Worm (Caenorhabditis elegans) whole organism, L4 larva: ENCODE measurements around the gene Y45F3A.4.

Experiments used
- F44E2.7 ChIP-seq: fragments of 200-800 bp; sonication (Bioruptor generic); IDR thresholded peaks from 2 replicates; pipeline ENCODE4 v2.1.2; 2022; ENCODE audit warnings: missing genetic modification characterization, missing compliant biosample characterization
- F49E8.2 ChIP-seq: sonication (generic microtip); optimal IDR thresholded peaks from 2 replicates; lab custom pipeline; 2016; ENCODE audit warnings: missing compliant biosample characterization, mild to moderate bottlenecking, missing genetic modification characterization, borderline replicate concordance
- T20F7.1 ChIP-seq: fragments of 200-800 bp; sonication (Bioruptor generic); optimal IDR thresholded peaks from 2 replicates; lab custom pipeline; 2018; ENCODE audit warnings: mild to moderate bottlenecking, missing genetic modification characterization, missing compliant biosample characterization
- Y105C5A.15 ChIP-seq: fragments of 200-800 bp; sonication (Bioruptor generic); IDR thresholded peaks from 2 replicates; pipeline ENCODE4 v1.3.6; 2022; ENCODE audit warnings: missing genetic modification characterization, missing compliant biosample characterization
- Y75B8A.6 ChIP-seq: fragments of 200-800 bp; sonication (Bioruptor generic); IDR thresholded peaks from 2 replicates; pipeline ENCODE4 v1.3.6; 2022; ENCODE audit warnings: missing genetic modification reagents, missing genetic modification characterization, missing compliant biosample characterization
- ZK546.5 ChIP-seq, 2 experiments: sonication (generic microtip); optimal IDR thresholded peaks; 2 replicates each; lab custom pipeline; 2017; ENCODE audit warnings: missing biosample characterization in 2 of 2, missing genetic modification characterization in 2 of 2
- ama-1 ChIP-seq: fragments of 150-350 bp; optimal IDR thresholded peaks from 2 replicates; lab custom pipeline; 2014; ENCODE audit warnings: inconsistent platforms, mixed read lengths
- arid-1 ChIP-seq: fragments of 200-800 bp; sonication (Bioruptor generic); conservative IDR thresholded peaks from 2 replicates; pipeline ENCODE4 v1.3.6; 2022; ENCODE audit warnings: missing genetic modification reagents, missing genetic modification characterization, missing compliant biosample characterization
- ceh-28 ChIP-seq: fragments of 150-350 bp; optimal IDR thresholded peaks from 2 replicates; lab custom pipeline; 2014; ENCODE audit warnings: missing biosample characterization, missing genetic modification reagents, missing genetic modification characterization
- ceh-32 ChIP-seq: sonication (generic microtip); optimal IDR thresholded peaks from 2 replicates; lab custom pipeline; 2016; ENCODE audit warnings: mild to moderate bottlenecking, missing genetic modification characterization, missing compliant biosample characterization; ENCODE audit not compliant: poor library complexity
- daf-16 ChIP-seq, 3 experiments: sonication (generic microtip); optimal IDR thresholded peaks; 2 replicates each; lab custom pipeline; 2016 to 2017; ENCODE audit warnings: missing genetic modification characterization in 3 of 3, missing genetic modification reagents in 3 of 3, mild to moderate bottlenecking in 2 of 3, missing compliant biosample characterization in 2 of 3, missing biosample characterization in 1 of 3, moderate library complexity in 1 of 3
- daf-19 ChIP-seq: fragments of 200-800 bp; sonication (Bioruptor generic); conservative IDR thresholded peaks from 2 replicates; pipeline ENCODE4 v1.3.6; 2022; ENCODE audit warnings: missing genetic modification characterization, missing compliant biosample characterization
- dmd-8 ChIP-seq: fragments of 200-800 bp; sonication (Bioruptor generic); IDR thresholded peaks from 2 replicates; pipeline ENCODE4 v1.3.6; 2022; ENCODE audit warnings: missing genetic modification characterization, missing compliant biosample characterization
- dmd-9 ChIP-seq: fragments of 200-800 bp; sonication (Bioruptor generic); IDR thresholded peaks from 2 replicates; pipeline ENCODE4 v1.3.6; 2022; ENCODE audit warnings: missing genetic modification reagents, missing genetic modification characterization, missing compliant biosample characterization
- egl-27 ChIP-seq: sonication (generic microtip); optimal IDR thresholded peaks from 3 replicates; lab custom pipeline; 2017; ENCODE audit warnings: missing biosample characterization, missing genetic modification reagents, missing genetic modification characterization
- egl-43 ChIP-seq: fragments of 200-800 bp; sonication (Bioruptor generic); IDR thresholded peaks from 2 replicates; pipeline ENCODE4 v1.3.6; 2022; ENCODE audit warnings: missing genetic modification reagents, missing genetic modification characterization, missing compliant biosample characterization
- fkh-10 ChIP-seq: fragments of 150-350 bp; optimal IDR thresholded peaks from 2 replicates; lab custom pipeline; 2014; ENCODE audit warnings: missing biosample characterization, missing genetic modification reagents, missing genetic modification characterization
- gei-8 ChIP-seq: fragments of 200-800 bp; sonication (Bioruptor generic); optimal IDR thresholded peaks from 2 replicates; lab custom pipeline; 2018; ENCODE audit warnings: mild to moderate bottlenecking, missing genetic modification characterization, missing compliant biosample characterization
- hmg-1.1 ChIP-seq: fragments of 200-800 bp; sonication (Bioruptor generic); IDR thresholded peaks from 2 replicates; pipeline ENCODE4 v1.3.6; 2022; ENCODE audit warnings: missing genetic modification reagents, missing genetic modification characterization, missing compliant biosample characterization
- lin-1 ChIP-seq: fragments of 200-800 bp; sonication (Bioruptor generic); IDR thresholded peaks from 2 replicates; pipeline ENCODE4 v1.3.6; 2022; ENCODE audit warnings: missing genetic modification reagents, missing genetic modification characterization, missing compliant biosample characterization
- lin-29 ChIP-seq: fragments of 200-800 bp; sonication (Bioruptor generic); IDR thresholded peaks from 2 replicates; pipeline ENCODE4 v1.3.6; 2022; ENCODE audit warnings: missing genetic modification reagents, missing genetic modification characterization, missing compliant biosample characterization
- lin-38 ChIP-seq: fragments of 200-800 bp; sonication (Bioruptor generic); IDR thresholded peaks from 2 replicates; pipeline ENCODE4 v1.3.6; 2022; ENCODE audit warnings: missing genetic modification reagents, missing genetic modification characterization, missing compliant biosample characterization
- lin-39 ChIP-seq: fragments of 150-350 bp; optimal IDR thresholded peaks from 2 replicates; lab custom pipeline; 2014; ENCODE audit warnings: missing biosample characterization, missing genetic modification reagents, missing genetic modification characterization
- lir-3 ChIP-seq: sonication (generic microtip); optimal IDR thresholded peaks from 2 replicates; lab custom pipeline; 2016; ENCODE audit warnings: mild to moderate bottlenecking, missing genetic modification characterization, missing compliant biosample characterization
- madf-9 ChIP-seq: fragments of 200-800 bp; sonication (Bioruptor generic); conservative IDR thresholded peaks from 2 replicates; pipeline ENCODE4 v1.3.6; 2022; ENCODE audit warnings: missing genetic modification reagents, missing genetic modification characterization, missing compliant biosample characterization
- mdt-29 ChIP-seq: fragments of 200-800 bp; sonication (Bioruptor generic); IDR thresholded peaks from 2 replicates; pipeline ENCODE4 v1.3.6; 2022; ENCODE audit warnings: missing genetic modification reagents, missing genetic modification characterization, missing compliant biosample characterization
- mep-1 ChIP-seq: fragments of 150-350 bp; sonication (generic microtip); optimal IDR thresholded peaks from 3 replicates; lab custom pipeline; 2014; ENCODE audit warnings: missing biosample characterization, missing genetic modification characterization
- mxl-2 ChIP-seq: fragments of 200-800 bp; sonication (Bioruptor generic); conservative IDR thresholded peaks from 2 replicates; pipeline ENCODE4 v1.3.6; 2022; ENCODE audit warnings: missing genetic modification reagents, missing genetic modification characterization, missing compliant biosample characterization
- mxl-3 ChIP-seq: fragments of 200-800 bp; sonication (Bioruptor generic); optimal IDR thresholded peaks from 2 replicates; lab custom pipeline; 2018; ENCODE audit warnings: mild to moderate bottlenecking, missing genetic modification characterization, missing compliant biosample characterization
- nhr-10 ChIP-seq: fragments of 150-350 bp; optimal IDR thresholded peaks from 2 replicates; lab custom pipeline; 2014; ENCODE audit warnings: missing biosample characterization, missing genetic modification characterization
- nhr-25 ChIP-seq: sonication (generic microtip); optimal IDR thresholded peaks from 2 replicates; lab custom pipeline; 2017; ENCODE audit warnings: missing genetic modification characterization, mild to moderate bottlenecking, missing compliant biosample characterization, antibody characterized with exemption, moderate library complexity, borderline replicate concordance; ENCODE audit not compliant: insufficient read depth
- nhr-28 ChIP-seq: fragments of 150-350 bp; optimal IDR thresholded peaks from 2 replicates; lab custom pipeline; 2014; ENCODE audit warnings: missing biosample characterization, missing genetic modification characterization
- nhr-41 ChIP-seq: fragments of 200-800 bp; sonication (Bioruptor generic); IDR thresholded peaks from 2 replicates; pipeline ENCODE4 v1.3.6; 2022; ENCODE audit warnings: missing genetic modification reagents, missing genetic modification characterization, missing compliant biosample characterization
- nhr-42 ChIP-seq: fragments of 200-800 bp; sonication (Bioruptor generic); IDR thresholded peaks from 2 replicates; pipeline ENCODE4 v1.3.6; 2022; ENCODE audit warnings: missing genetic modification characterization, missing compliant biosample characterization
- nhr-6 ChIP-seq: fragments of 150-350 bp; optimal IDR thresholded peaks from 2 replicates; lab custom pipeline; 2014; ENCODE audit warnings: missing biosample characterization, missing genetic modification characterization
- nhr-76 ChIP-seq: fragments of 150-350 bp; optimal IDR thresholded peaks from 2 replicates; lab custom pipeline; 2014; ENCODE audit warnings: missing biosample characterization, missing genetic modification characterization
- pha-4 ChIP-seq, 2 experiments: fragments of 150-350 bp in 1 of 2; fragments of 200-800 bp in 1 of 2; sonication (Bioruptor generic) in 1 of 2; IDR thresholded peaks in 1 of 2; optimal IDR thresholded peaks in 1 of 2; 2 replicates each; pipeline versions ENCODE4 v1.3.6 to Lab custom; 2014 to 2022; ENCODE audit warnings: missing genetic modification characterization in 2 of 2, missing genetic modification reagents in 2 of 2, missing biosample characterization in 1 of 2, missing compliant biosample characterization in 1 of 2
- pqm-1 ChIP-seq: sonication (generic microtip); optimal IDR thresholded peaks from 2 replicates; lab custom pipeline; 2017; ENCODE audit warnings: missing biosample characterization, missing genetic modification characterization
- rbr-2 ChIP-seq: sonication (generic microtip); optimal IDR thresholded peaks from 2 replicates; lab custom pipeline; 2016; ENCODE audit warnings: missing genotype, missing genetic modification characterization, missing compliant biosample characterization
- saeg-2 ChIP-seq: fragments of 200-800 bp; sonication (Bioruptor generic); IDR thresholded peaks from 2 replicates; pipeline ENCODE4 v1.3.6; 2022; ENCODE audit warnings: missing genetic modification reagents, missing genetic modification characterization, missing compliant biosample characterization
- sdz-12 ChIP-seq: fragments of 200-800 bp; sonication (Bioruptor generic); optimal IDR thresholded peaks from 2 replicates; lab custom pipeline; 2018; ENCODE audit warnings: mild to moderate bottlenecking, missing genetic modification characterization, missing compliant biosample characterization
- skn-1 ChIP-seq: fragments of 150-350 bp; optimal IDR thresholded peaks from 2 replicates; lab custom pipeline; 2014; ENCODE audit warnings: missing biosample characterization, missing genetic modification characterization
- snpc-1.2 ChIP-seq: fragments of 200-800 bp; sonication (Bioruptor generic); IDR thresholded peaks from 2 replicates; pipeline ENCODE4 v1.3.6; 2022; ENCODE audit warnings: missing genetic modification reagents, missing genetic modification characterization, missing compliant biosample characterization
- snpc-4 ChIP-seq: fragments of 150-350 bp; optimal IDR thresholded peaks from 2 replicates; lab custom pipeline; 2014; ENCODE audit warnings: missing biosample characterization, missing genetic modification characterization
- spr-3 ChIP-seq: fragments of 200-800 bp; sonication (Bioruptor generic); optimal IDR thresholded peaks from 2 replicates; lab custom pipeline; 2018; ENCODE audit warnings: mild to moderate bottlenecking, missing genetic modification characterization, missing compliant biosample characterization
- unc-39 ChIP-seq: sonication (generic microtip); optimal IDR thresholded peaks from 2 replicates; lab custom pipeline; 2017; ENCODE audit warnings: missing biosample characterization, missing genetic modification characterization
- vab-7 ChIP-seq: fragments of 200-800 bp; sonication (Bioruptor generic); IDR thresholded peaks from 2 replicates; pipeline ENCODE4 v1.3.6; 2022; ENCODE audit warnings: missing genetic modification reagents, missing genetic modification characterization, missing compliant biosample characterization
- zip-2 ChIP-seq: fragments of 150-350 bp; optimal IDR thresholded peaks from 2 replicates; lab custom pipeline; 2014; ENCODE audit warnings: missing biosample characterization, missing genetic modification characterization
- ztf-11 ChIP-seq: fragments of 150-350 bp; optimal IDR thresholded peaks from 2 replicates; lab custom pipeline; 2014; ENCODE audit warnings: missing biosample characterization, missing genetic modification characterization
- ztf-7 ChIP-seq: fragments of 150-350 bp; optimal IDR thresholded peaks from 2 replicates; lab custom pipeline; 2014; ENCODE audit warnings: missing biosample characterization, missing genetic modification characterization

The Y45F3A.4 gene

ce11 chrIII:10621208-10621607, 46.0 kb upstream of the Y45F3A.4 start, which contains the start of the genes lron-10 and hpr-9 (continued):
- no peak for TF ChIP-seq fkh-10 (GFP tag; lab: Kevin White, UChicago)
- peak; percentile 68 for TF ChIP-seq nhr-28 (tag; lab: Kevin White, UChicago)
- peak; percentile 62; the same call in 1 of the 2 replicates for TF ChIP-seq lin-29
- no peak for TF ChIP-seq pqm-1
- no peak for TF ChIP-seq Y105C5A.15 (GFP tag; lab: Robert Waterston, UW)
- TF ChIP-seq F44E2.7 (GFP tag; lab: Robert Waterston, UW) = no peak
- no peak for TF ChIP-seq nhr-76 (tag; lab: Kevin White, UChicago)
- peak; percentile 18 for TF ChIP-seq nhr-6 (tag; lab: Kevin White, UChicago)
- peak; percentile 60; the same call in 1 of the 2 replicates for TF ChIP-seq pha-4 (GFP tag; IDR thresholded peaks at IDR 0.05; lab: Robert Waterston, UW)
- TF ChIP-seq pha-4 (tag; optimal IDR thresholded peaks at IDR 0.05; lab: Kevin White, UChicago) = no peak
- TF ChIP-seq spr-3 (GFP tag; lab: Kevin White, UChicago) = no peak
- TF ChIP-seq lir-3 (tag; lab: Kevin White, UChicago) = no peak
- TF ChIP-seq unc-39 = no peak
- TF ChIP-seq nhr-41 (GFP tag; lab: Robert Waterston, UW) = no peak
- peak; percentile 34 for TF ChIP-seq T20F7.1 (GFP tag; lab: Kevin White, UChicago)
- TF ChIP-seq egl-27 = no peak
- TF ChIP-seq madf-9 (GFP tag; lab: Robert Waterston, UW) = peak; percentile 83; the same call in 1 of the 2 replicates
- TF ChIP-seq arid-1 (GFP tag; lab: Robert Waterston, UW) = 0 out of 2 replicates have a peak, but pooled peaks have one; percentile 34
- peak; percentile 64; the same call in 1 of the 2 replicates for TF ChIP-seq mdt-29 (GFP tag; lab: Robert Waterston, UW)
- TF ChIP-seq ama-1 (lab: Kevin White, UChicago) = peak; percentile 3
- no peak for TF ChIP-seq saeg-2
- no peak for TF ChIP-seq Y75B8A.6 (GFP tag; lab: Robert Waterston, UW)
- TF ChIP-seq nhr-25 (tag; lab: Kevin White, UChicago) = no peak
- TF ChIP-seq skn-1 (tag; lab: Kevin White, UChicago) = no peak
- TF ChIP-seq hmg-1.1 (GFP tag; lab: Robert Waterston, UW) = peak; percentile 40
- peak; percentile 62 for TF ChIP-seq mxl-3 (GFP tag; lab: Kevin White, UChicago)
- TF ChIP-seq ceh-28 (tag; lab: Kevin White, UChicago) = no peak
- peak; percentile 75 for TF ChIP-seq mep-1 (tag; lab: Kevin White, UChicago)
- TF ChIP-seq sdz-12 = peak; percentile 29
- TF ChIP-seq lin-38 (GFP tag; lab: Robert Waterston, UW) = peak; percentile 76
- TF ChIP-seq snpc-1.2 = no peak
- TF ChIP-seq egl-43 (GFP tag; lab: Robert Waterston, UW) = no peak
- no peak for TF ChIP-seq vab-7 (GFP tag; lab: Robert Waterston, UW)
- no peak for TF ChIP-seq snpc-4 (tag; lab: Kevin White, UChicago)
- TF ChIP-seq lin-1 (GFP tag; lab: Robert Waterston, UW) = peak; percentile 9; the same call in 1 of the 2 replicates
- TF ChIP-seq ztf-11 = no peak
- no peak for TF ChIP-seq ZK546.5 (tag; optimal IDR thresholded peaks at IDR 0.05; lab: Kevin White, UChicago)
- peak; percentile 61 for TF ChIP-seq rbr-2 (tag; lab: Kevin White, UChicago)
- 0 out of 2 replicates have a peak, but pooled peaks have one; percentile 32 for TF ChIP-seq dmd-8 (GFP tag; lab: Robert Waterston, UW)
- no peak for TF ChIP-seq daf-16 (GFP tag; optimal IDR thresholded peaks at IDR 0.05; lab: Kevin White, UChicago)
- peak; percentile 61 for TF ChIP-seq daf-16 (tag; optimal IDR thresholded peaks at IDR 0.05; lab: Kevin White, UChicago)
- TF ChIP-seq dmd-9 (GFP tag; lab: Robert Waterston, UW) = peak; percentile 91
- no peak for TF ChIP-seq nhr-42 (GFP tag; lab: Robert Waterston, UW)
- peak; percentile 57 for TF ChIP-seq F49E8.2
- TF ChIP-seq daf-19 (GFP tag; lab: Robert Waterston, UW) = no peak
- no peak for TF ChIP-seq mxl-2
- TF ChIP-seq lin-39 (tag; lab: Kevin White, UChicago) = no peak
- no peak for TF ChIP-seq ceh-32
- peak; percentile 32 for TF ChIP-seq zip-2 (tag; lab: Kevin White, UChicago)
- TF ChIP-seq nhr-10 = no peak
- TF ChIP-seq gei-8 (GFP tag; lab: Kevin White, UChicago) = no peak
- TF ChIP-seq ztf-7 (tag; lab: Kevin White, UChicago) = peak; percentile 20
